Worm (Caenorhabditis elegans): ENCODE measurements around the gene F43G6.4.

- TF ChIP-seq jun-1 (tag; optimal IDR thresholded peaks at IDR 0.05) (no peak), nhr-90 (tag; optimal IDR thresholded peaks at IDR 0.05; ENCODE audit: poor library complexity) (no peak), nhr-11 (tag; optimal IDR thresholded peaks at IDR 0.05) (no peak), ces-1 (GFP tag; optimal IDR thresholded peaks at IDR 0.05) (no peak), unc-86 (tag; optimal IDR thresholded peaks at IDR 0.05) (no peak), ceh-88 (GFP tag; IDR thresholded peaks at IDR 0.05) (no peak), ama-1 (optimal IDR thresholded peaks at IDR 0.05) (no peak), rnt-1 (tag; optimal IDR thresholded peaks at IDR 0.05) (no peak), mep-1 (tag; optimal IDR thresholded peaks at IDR 0.05) (no peak), nhr-76 (tag; optimal IDR thresholded peaks at IDR 0.05) (no peak), nhr-84 (tag; optimal IDR thresholded peaks at IDR 0.05) (no peak), lin-13 (GFP tag; optimal IDR thresholded peaks at IDR 0.05) (no peak)
These were observed 51.8 kb downstream of the F43G6.4 start, which contains the start of gene T27D12.1 for ce11 chrII:11842317-11842716.

Data from whole organism, L1 larva.